Fruit fly (Drosophila melanogaster) whole organism, larva: ENCODE results near the gene CG11699.

Experiments used
- noc ChIP-seq: fragments of 200-800 bp; sonication (Bioruptor generic); optimal IDR thresholded peaks from 3 replicates; lab custom pipeline; 2019; ENCODE audit warnings: missing biosample characterization, mild to moderate bottlenecking, missing genetic modification characterization, moderate library complexity

Gene CG11699

DNA sequence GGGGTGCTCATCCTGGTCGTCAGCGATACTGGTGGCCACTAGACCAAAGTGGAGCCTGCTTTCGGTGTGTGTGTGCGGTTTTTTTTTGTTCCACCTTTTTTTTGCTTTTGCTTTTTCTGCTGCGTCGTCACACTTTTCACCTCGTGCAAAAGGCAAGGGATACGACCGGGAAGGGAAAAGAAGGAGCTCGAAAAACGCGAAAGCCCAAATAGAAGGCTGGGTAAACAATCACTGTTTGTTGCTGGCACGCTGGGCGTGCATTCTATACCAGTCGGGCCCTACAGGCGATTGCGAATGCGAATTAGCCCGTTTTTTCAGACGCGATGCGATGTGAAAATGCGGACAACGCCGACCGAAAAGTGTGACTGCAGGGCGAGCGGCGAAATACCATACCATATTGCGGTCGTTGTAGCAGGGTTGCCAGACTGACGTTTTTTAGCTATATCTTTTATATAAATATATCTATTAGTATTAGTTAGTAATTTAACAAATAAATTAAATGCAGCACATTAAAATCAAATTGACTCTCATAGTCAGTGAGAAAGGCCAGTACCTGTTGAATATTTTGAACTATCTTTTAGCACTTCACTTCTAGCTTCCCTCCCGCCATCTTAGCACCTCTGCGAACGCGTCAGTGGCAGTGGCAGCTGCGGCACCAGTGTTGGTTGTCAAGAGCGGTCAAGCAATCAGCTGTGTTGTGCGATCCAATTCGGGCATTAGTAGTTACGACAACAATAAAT lies at the start of gene CG11699, which contains the start of gene Polr2A:
Gene CG11699 (plus strand): TSS at position 666 of the 740 bp plus-strand sequence.
Gene Polr2A (minus strand): TSS at position 371 of the 740 bp plus-strand sequence.
- peak; percentile 67 for TF ChIP-seq noc

DNA sequence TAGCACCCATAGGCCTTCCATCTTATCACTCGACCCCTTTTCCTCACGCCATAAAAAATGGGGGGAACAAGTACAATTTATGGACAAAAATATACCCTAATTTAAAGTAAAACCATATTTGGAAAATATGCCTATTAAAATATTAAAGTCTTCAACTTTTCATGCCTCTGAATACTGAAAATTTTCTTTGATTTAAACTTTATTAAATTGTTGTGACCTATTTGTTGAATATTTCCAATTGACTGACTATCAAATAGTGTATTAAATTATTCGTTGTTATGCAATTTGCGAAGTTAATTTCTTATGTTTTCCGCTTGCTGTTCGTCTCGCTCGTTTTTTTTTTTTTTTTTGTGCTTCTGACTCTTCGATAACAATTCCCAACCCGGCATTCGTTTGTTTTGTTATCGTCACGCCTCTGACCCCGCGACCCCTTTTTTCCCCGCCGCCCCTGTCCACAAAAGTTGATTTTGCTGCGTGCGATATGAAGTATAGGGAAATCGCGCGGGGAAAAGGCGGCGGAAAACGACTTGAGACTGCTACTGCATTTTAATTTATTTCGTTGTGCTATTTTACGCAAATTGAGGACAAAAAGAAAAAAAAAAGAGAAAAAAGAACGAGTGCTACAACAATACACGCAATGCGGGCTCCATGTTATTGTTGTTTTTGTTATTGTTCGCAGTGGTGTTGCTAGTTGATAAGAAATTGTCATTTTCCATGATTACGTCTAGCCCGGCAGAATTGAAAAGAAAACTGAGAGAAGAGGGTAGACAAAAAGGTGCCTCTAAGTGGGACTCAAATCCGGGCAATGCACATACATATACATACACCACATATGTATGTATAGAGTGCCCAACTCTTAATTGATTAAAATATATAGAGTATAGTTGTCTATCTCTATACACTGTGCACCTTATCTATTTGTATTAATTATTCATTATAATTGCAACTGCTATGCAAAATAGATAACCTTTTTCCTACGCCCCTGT lies 48.6 kb upstream of the CG11699 start:
- TF ChIP-seq noc = peak; percentile 25

DNA sequence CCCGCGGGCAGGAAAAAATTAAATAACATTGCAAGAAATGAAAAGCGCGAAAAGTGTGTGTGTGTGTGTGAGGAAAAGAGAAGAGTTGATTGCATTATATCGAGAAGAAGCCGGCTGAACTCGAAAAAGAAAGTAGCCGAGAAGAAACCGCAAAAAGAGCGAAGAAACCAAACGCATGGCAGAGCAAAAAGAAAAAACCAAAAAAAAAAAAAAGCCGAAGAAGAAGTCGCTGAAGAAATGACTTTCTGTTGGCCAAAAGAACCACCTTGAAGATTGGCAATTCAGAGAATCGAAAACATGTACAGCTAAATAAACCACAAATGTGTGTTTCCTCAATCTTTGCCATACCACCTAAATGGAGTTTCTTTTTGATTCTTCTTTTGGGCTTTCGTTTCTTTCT lies 46.5 kb upstream of the CG11699 start:
- no peak for TF ChIP-seq noc

DNA sequence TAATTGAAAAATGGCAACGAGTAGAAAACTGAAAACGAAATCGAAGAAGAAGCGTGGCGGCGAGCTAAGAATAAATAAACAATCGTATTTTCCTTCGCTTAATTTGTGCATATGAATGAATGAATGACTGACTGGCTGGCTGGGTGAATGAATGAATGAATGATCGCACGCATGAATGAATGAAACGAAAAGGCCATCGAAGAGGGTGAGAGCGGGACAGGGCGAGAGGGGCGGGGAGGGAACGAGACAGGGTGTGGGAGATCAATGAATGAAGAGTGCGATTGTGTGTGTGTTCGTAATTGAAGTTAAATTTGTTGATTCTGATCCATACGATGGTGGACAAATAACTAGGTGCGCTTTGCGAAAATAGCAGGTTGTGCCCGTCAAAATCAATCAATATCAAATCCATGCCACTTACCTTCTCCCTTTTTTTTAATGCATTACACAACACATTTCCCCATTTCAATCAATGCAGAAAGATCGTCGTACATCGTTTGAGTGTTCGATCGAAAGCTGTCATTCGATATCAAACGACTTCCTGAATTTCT lies 43.3 kb upstream of the CG11699 start:
- no peak for TF ChIP-seq noc

DNA sequence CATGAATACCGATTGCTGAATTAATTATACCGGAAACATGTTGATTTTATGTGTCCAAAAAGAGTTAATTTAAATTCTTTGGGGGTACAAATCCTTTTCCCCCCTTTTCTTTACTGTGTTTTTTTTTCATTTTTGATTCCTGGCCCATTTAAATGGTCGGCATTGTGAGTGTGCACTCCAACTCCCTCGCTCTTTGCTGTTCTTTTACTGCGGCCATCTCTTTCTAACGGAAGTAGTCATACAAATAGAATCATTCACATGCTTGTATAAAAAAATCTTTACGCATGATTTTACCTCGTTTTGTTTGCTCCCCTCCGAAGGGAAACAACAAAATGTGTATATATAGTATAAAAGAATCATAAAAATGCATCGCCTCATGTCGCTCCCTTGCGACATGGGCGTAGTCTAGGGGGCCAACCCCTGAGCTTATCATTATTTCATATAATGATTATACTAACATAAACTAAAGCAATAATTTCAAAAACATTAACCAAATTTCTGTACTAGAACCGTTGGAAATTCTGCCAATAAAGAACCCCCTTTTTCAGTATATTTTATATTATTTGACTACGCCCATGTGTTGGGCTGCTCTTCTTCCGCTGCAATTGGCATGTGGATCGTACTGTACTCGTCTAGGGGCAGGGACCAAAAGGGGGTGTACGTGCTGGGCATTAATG lies 42.3 kb upstream of the CG11699 start:
- no peak for TF ChIP-seq noc

DNA sequence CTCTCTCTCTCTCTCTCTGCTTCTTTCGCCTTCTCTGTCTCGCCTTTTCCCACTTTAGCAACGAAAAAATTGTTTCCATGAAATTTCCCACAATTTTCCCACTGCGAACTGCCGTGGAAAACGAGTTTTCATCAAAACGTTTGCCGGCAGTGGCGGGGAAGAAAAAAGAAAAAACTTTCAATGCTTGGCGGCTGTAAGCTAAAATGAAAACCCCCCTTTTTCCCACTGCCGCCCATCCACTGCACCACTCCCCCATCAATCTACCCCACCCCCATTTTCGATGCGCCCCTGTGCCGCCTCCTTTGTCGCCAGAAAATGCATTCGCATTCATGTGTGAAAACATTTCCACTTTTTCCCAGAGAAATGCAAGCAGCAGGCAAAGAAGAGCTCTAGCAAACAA lies 39.2 kb upstream of the CG11699 start:
- no peak for TF ChIP-seq noc

DNA sequence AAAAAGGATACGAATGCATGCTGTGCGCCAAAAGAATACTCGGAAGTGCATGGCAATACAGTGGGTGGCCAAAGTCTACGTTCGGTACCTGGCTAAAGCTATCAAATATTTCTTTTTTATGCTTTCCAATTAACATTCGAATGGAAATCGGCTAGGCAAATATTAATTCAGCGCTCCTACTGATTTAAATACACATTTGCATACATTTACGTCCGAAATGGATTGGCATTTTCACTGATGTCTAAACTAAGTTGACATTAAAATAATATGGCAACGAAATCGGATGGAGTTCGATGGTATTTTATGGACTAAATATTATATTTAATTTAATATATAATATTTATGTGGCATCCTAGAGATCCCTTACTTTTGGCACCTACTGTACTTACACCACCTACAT lies 27.9 kb upstream of the CG11699 start:
- no peak for TF ChIP-seq noc

DNA sequence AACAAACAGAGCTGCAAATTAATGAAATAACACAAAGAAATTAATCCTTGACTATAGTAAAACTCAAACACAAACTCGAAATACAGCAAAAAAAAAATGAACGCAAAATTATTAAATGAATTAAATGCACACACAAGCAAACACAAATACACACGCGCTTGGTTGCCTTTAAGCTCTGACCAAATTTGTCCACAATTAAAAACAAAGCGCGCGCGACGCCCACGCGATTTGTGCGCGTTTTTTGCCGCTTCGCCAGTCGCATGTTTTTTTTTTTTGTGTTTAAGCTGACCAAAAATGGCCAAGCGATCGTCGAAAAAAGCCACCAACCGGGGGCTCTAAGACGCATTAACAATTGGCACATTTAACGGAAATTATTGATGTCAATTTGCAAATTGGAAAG lies 27.1 kb upstream of the CG11699 start:
- TF ChIP-seq noc = no peak

DNA sequence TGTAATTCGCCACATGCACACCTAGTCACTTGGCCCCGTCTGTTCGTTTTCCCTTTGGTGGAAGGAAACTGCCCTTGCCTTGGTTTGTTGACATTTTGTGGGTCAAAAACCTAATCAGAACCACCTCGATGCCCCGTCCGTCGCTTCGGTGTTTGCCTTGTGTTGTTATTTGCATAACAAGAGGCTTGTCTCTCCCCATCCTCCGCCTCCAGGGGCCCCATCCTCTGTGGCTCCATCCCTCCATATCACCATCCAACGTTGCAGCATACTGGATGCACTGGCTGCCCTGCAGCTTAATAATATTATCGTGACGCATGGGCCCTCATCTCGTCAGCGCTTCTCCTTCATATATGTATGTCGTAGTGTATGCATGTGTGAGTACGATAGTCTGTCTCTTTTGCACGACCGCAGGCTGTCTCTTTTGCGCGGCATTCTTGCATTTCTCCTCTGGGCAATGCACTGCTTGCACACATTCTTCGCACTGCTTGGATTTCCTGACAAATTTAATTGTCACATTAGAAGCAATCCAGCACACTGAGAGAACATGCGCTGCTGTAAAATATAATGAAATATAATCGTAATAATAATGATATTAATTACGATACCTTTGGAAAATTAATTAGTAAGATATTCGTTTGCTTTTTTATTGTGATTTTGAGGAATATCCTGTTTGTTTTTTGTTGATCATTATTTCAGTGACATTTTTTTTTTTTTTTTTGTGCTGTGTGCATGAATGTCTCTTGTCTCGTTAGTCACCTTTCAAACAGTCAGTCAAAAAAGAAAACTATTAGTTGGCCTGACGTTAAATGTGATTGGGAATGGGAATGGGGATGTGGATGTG lies 26.1 kb upstream of the CG11699 start:
- TF ChIP-seq noc = no peak

DNA sequence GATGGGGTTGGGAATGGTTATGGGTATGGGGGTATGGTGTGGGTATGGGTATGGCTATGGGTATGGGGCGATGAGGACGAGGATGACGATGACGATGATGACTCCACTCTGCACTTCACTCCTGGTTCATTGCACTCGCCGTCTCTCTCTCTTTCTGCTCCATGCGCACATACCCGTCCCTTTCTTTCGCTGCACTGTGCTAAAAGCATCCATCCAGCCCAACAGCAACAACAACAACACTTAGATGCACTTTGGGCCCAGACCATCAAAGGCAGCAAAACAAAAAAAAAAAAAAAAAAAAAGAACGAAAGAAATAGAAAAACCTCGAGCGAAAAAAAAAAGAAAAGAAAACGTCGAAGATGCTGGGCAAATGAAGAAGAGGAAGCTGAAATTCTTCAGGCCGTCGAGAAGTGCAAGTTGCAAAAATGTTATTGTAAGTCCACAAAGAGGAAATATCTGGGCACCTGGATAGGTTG lies 25.4 kb upstream of the CG11699 start:
- TF ChIP-seq noc = no peak

DNA sequence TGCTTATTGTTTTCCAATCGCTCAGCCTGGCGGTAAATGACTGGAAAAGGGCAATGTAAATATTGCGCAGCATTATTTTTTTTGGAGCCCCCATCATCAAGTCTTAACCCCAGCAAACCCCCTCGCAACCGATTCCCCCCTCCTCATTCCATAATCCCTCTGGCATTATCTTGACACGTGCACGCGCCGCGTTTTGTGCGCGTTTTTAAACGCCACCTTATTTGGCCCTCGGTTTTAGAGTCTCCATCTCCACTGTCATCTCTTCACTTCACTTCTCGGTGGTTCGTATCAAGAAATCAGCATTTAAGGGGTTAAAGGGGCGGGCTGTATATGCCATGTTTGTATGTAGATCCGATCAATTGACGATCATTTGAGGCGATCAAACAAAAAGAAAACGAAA lies 23.5 kb upstream of the CG11699 start:
- TF ChIP-seq noc = no peak

DNA sequence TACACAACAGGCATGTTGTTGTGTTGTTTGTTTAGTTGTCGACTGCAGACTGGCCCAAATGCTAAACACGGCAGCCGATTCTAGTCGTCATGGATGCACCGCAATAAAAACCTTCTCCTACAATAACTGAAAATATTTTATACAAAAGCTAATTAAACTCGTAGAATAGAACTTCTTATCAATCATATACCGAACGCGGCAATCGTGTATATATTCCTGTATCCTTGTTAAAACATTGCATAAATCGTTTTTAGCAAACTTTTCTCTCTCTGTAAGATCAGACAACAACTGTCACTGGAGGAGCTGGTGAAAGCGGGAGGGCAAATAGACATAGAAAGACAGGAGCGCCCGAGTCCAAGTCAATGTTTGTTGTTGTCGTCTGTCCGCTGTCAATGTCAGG lies 21.7 kb upstream of the CG11699 start:
- TF ChIP-seq noc = no peak

DNA sequence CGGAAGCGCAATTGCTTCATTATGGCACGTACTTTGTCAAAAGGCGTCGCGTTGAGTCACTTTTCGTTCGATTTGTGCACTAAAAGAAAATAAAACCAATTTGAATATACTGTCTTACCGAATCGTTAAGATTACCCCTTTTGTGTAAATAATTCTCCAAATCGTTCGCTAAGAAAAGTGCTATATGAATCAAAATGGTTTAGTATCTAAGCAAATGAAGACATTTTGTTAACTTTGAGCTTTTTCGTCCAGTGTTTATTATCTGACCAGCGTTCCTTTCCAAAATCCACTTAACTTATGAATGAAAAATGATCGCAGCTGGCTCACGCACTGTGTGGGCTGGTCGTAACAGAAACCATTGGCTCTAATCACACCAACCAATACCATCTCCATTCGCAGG lies 20.3 kb upstream of the CG11699 start:
- peak; percentile 41 for TF ChIP-seq noc

DNA sequence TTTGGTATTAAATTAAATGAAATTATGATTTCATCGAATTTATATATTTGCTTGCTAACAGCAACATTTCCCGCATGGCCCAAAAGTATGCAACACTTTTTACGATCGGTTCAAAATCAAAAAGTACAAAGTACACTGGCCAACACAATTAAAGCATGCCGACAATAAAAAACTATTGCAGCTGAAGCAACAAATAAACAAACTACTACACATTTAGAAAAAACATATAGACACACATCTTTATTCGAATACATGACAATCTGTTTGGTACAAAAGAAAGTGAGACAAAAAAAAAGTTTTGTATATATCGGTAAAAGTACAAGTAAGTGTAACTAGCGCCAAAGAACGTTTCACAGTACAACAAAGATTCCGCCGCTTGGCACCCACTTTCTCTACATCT lies 15.4 kb upstream of the CG11699 start:
- TF ChIP-seq noc = no peak

DNA sequence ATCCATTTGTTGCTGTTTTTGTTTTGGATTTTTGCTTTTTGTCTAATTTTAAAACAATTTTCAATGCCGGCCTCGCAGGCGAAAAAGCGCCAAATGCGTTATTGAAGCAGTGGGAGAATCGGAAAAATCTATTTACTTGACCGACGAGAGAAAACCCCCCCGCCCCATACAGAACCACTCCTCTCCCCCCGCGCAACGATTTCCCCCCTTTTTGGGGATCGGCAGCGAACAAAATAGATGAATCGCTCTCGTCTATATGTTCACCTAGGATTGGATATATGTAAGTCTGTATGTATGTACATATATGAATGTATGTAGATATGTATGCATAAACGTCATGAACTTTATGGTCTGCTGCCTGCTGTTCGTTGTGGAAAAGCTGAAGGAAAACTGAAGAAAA lies 13.6 kb upstream of the CG11699 start:
- no peak for TF ChIP-seq noc
